Fruit fly (Drosophila melanogaster): ENCODE measurements around the gene Dip-C.

- TF ChIP-seq Dll (optimal IDR thresholded peaks at IDR 0.05), result no peak
- no peak for TF ChIP-seq pan (optimal IDR thresholded peaks at IDR 0.05)
Observed at dm6 chr3R:12365264-12365840, 48.2 kb downstream of the Dip-C start, which contains the start of gene GstD10.
